Fruit fly (Drosophila melanogaster) whole organism, embryonic: Measurements from ENCODE around the gene CG43271.

Experiments used
- Atf3 ChIP-seq: fragments of 200-800 bp; sonication (Bioruptor generic); optimal IDR thresholded peaks from 3 replicates; lab custom pipeline; 2016; ENCODE audit warnings: missing biosample characterization, missing genetic modification characterization
- CG10654 ChIP-seq: fragments of 200-800 bp; sonication (Bioruptor generic); optimal IDR thresholded peaks from 2 replicates; lab custom pipeline; 2016; ENCODE audit warnings: missing biosample characterization, missing genetic modification characterization
- CG4424 ChIP-seq: fragments of 200-800 bp; sonication (Bioruptor generic); optimal IDR thresholded peaks from 3 replicates; lab custom pipeline; 2016; ENCODE audit warnings: missing biosample characterization, missing genetic modification characterization
- btn ChIP-seq: fragments of 200-800 bp; sonication (Bioruptor generic); optimal IDR thresholded peaks from 2 replicates; lab custom pipeline; 2016; ENCODE audit warnings: missing biosample characterization, missing genetic modification characterization
- dpn ChIP-seq, 2 experiments: fragments of 200-800 bp; sonication (Bioruptor generic); optimal IDR thresholded peaks; 3 replicates each; lab custom pipeline; 2016; ENCODE audit warnings: missing biosample characterization in 2 of 2, missing genetic modification characterization in 2 of 2
- dysf ChIP-seq: fragments of 200-800 bp; sonication (Bioruptor generic); IDR thresholded peaks from 3 replicates; pipeline ENCODE4 v1.3.6; 2022; ENCODE audit warnings: missing biosample characterization, missing genetic modification characterization
- en ChIP-seq: fragments of 200-800 bp; sonication (Bioruptor generic); optimal IDR thresholded peaks from 2 replicates; lab custom pipeline; 2016; ENCODE audit warnings: missing biosample characterization, missing genetic modification characterization
- fd3F ChIP-seq: fragments of 200-800 bp; sonication (Bioruptor generic); optimal IDR thresholded peaks from 2 replicates; lab custom pipeline; 2018; ENCODE audit warnings: missing biosample characterization, mild to moderate bottlenecking, missing genetic modification characterization, moderate library complexity
- psq ChIP-seq: fragments of 200-800 bp; sonication (Bioruptor generic); optimal IDR thresholded peaks from 2 replicates; lab custom pipeline; 2017; ENCODE audit warnings: missing biosample characterization, missing genetic modification characterization

DNA sequence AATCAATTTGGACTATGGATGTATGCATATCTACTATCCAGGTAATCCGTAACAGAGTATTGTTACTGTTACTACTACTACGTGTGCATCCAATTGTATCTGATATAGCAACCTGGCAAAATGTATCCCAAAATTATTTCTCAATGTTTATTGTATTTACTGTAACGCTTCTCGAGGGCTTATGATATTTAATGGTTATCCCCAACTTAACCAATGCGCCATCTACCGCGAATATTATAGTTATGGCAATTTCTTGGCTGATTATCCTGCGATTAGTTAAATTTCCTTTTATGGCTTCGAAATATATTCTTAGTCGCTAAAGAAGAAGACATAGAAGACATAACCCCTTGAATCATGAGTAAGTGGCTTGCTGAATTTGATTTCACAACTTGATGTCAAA lies 48.9 kb upstream of the CG43271 start:
- TF ChIP-seq en (GFP tag; lab: Kevin White, UChicago) (no peak), fd3F (no peak), dpn (GFP tag; optimal IDR thresholded peaks at IDR 0.05; lab: Kevin White, UChicago) (no peak), dysf (GFP tag; lab: Robert Waterston, UW) (no peak), CG10654 (GFP tag; lab: Kevin White, UChicago) (no peak), Atf3 (GFP tag; lab: Kevin White, UChicago) (no peak), psq (GFP tag; lab: Kevin White, UChicago) (no peak), CG4424 (no peak), btn (GFP tag; lab: Kevin White, UChicago) (no peak)
